Worm (Caenorhabditis elegans): ENCODE results near the gene srtx-1.

Gene srtx-1

ce11 chrIV:7465857-7466256 lies 44.8 kb downstream of the srtx-1 start, which contains the start of gene F13B6.3:
Gene F13B6.3 (minus strand): TSS chrIV:7465957.
- TF ChIP-seq nhr-12 (tag; optimal IDR thresholded peaks at IDR 0.05) (no peak), bed-3 (GFP tag; optimal IDR thresholded peaks at IDR 0.05) (no peak), unc-62 (GFP tag; optimal IDR thresholded peaks at IDR 0.05) (no peak), blmp-1 (tag; optimal IDR thresholded peaks at IDR 0.05) (no peak), M03D4.4 (tag; optimal IDR thresholded peaks at IDR 0.05) (no peak), hlh-1 (tag; optimal IDR thresholded peaks at IDR 0.05) (no peak), nhr-2 (tag; optimal IDR thresholded peaks at IDR 0.05) (no peak), lin-32 (GFP tag; optimal IDR thresholded peaks at IDR 0.05) (no peak)

- TF ChIP-seq lin-13 (tag; optimal IDR thresholded peaks at IDR 0.05) (no peak), zip-8 (tag; optimal IDR thresholded peaks at IDR 0.05) (no peak), cnd-1 (tag; optimal IDR thresholded peaks at IDR 0.05) (no peak)
These were observed 46.2 kb downstream of the srtx-1 start for ce11 chrIV:7467170-7467569.

ce11 chrIV:7468638-7469037 lies 47.6 kb downstream of the srtx-1 start:
- no peak for TF ChIP-seq nhr-2 (tag; optimal IDR thresholded peaks at IDR 0.05)
- no peak for TF ChIP-seq elt-3 (tag; optimal IDR thresholded peaks at IDR 0.05)
- no peak for TF ChIP-seq sem-2 (GFP tag; optimal IDR thresholded peaks at IDR 0.05)
- no peak for TF ChIP-seq sptf-1 (tag; optimal IDR thresholded peaks at IDR 0.05)
- no peak for TF ChIP-seq lin-13 (tag; optimal IDR thresholded peaks at IDR 0.05)
- no peak for TF ChIP-seq unc-120 (tag; optimal IDR thresholded peaks at IDR 0.05; ENCODE audit: poor library complexity, severe bottlenecking)
- no peak for TF ChIP-seq ham-2 (GFP tag; optimal IDR thresholded peaks at IDR 0.05)
- TF ChIP-seq cnd-1 (tag; optimal IDR thresholded peaks at IDR 0.05), result no peak
- TF ChIP-seq bed-3 (GFP tag; optimal IDR thresholded peaks at IDR 0.05), result no peak
- no peak for TF ChIP-seq M03D4.4 (tag; optimal IDR thresholded peaks at IDR 0.05)
- TF ChIP-seq tbx-8 (GFP tag; optimal IDR thresholded peaks at IDR 0.05), result no peak

- TF ChIP-seq tbx-8 (GFP tag; optimal IDR thresholded peaks at IDR 0.05), result no peak
- no peak for TF ChIP-seq blmp-1 (tag; optimal IDR thresholded peaks at IDR 0.05)
- no peak for TF ChIP-seq lsy-2 (tag; optimal IDR thresholded peaks at IDR 0.05)
- TF ChIP-seq cnd-1 (tag; optimal IDR thresholded peaks at IDR 0.05), result no peak
- no peak for TF ChIP-seq bed-3 (GFP tag; optimal IDR thresholded peaks at IDR 0.05)
- TF ChIP-seq unc-120 (tag; optimal IDR thresholded peaks at IDR 0.05; ENCODE audit: poor library complexity, severe bottlenecking), result no peak
- TF ChIP-seq drap-1 (GFP tag; optimal IDR thresholded peaks at IDR 0.05), result no peak
- no peak for TF ChIP-seq mab-5 (tag; optimal IDR thresholded peaks at IDR 0.05)
- no peak for TF ChIP-seq zip-8 (tag; optimal IDR thresholded peaks at IDR 0.05)
- no peak for TF ChIP-seq hlh-1 (tag; optimal IDR thresholded peaks at IDR 0.05)
These were observed 48.9 kb downstream of the srtx-1 start, which contains the start of gene F55G1.7 for ce11 chrIV:7469782-7470413. Gene F55G1.7 (minus strand): TSS chrIV:7469832.

Data from whole organism, mixed stage, embryonic.